Worm (Caenorhabditis elegans) whole organism, early embryonic: ENCODE data around the gene C50E3.11.

Source experiments
- aly-1 ChIP-seq: sonication (generic microtip); optimal IDR thresholded peaks from 2 replicates; lab custom pipeline; 2016; ENCODE audit warnings: missing genetic modification characterization, missing compliant biosample characterization
- ama-1 ChIP-seq: fragments of 150-350 bp; optimal IDR thresholded peaks from 2 replicates; lab custom pipeline; 2014
- ceh-36 ChIP-seq: sonication (generic microtip); optimal IDR thresholded peaks from 2 replicates; lab custom pipeline; 2016; ENCODE audit warnings: missing genetic modification characterization, inconsistent platforms, missing compliant biosample characterization
- ets-7 ChIP-seq: sonication (generic microtip); optimal IDR thresholded peaks from 2 replicates; lab custom pipeline; 2016; ENCODE audit warnings: missing genotype, missing genetic modification characterization, missing compliant biosample characterization
- flt-1 ChIP-seq: fragments of 200-800 bp; sonication (Bioruptor generic); IDR thresholded peaks from 2 replicates; pipeline ENCODE4 v1.3.6; 2022; ENCODE audit warnings: missing genetic modification characterization, missing compliant biosample characterization
- hmbx-1 ChIP-seq: sonication (generic microtip); optimal IDR thresholded peaks from 2 replicates; lab custom pipeline; 2016; ENCODE audit warnings: mild to moderate bottlenecking, missing genetic modification characterization, missing compliant biosample characterization
- hmg-4 ChIP-seq: fragments of 200-800 bp; sonication (Bioruptor generic); optimal IDR thresholded peaks from 2 replicates; lab custom pipeline; 2018; ENCODE audit warnings: mild to moderate bottlenecking, missing genetic modification characterization, missing compliant biosample characterization
- hnd-1 ChIP-seq: sonication (generic microtip); optimal IDR thresholded peaks from 2 replicates; lab custom pipeline; 2016; ENCODE audit warnings: missing genetic modification characterization, missing compliant biosample characterization
- pes-1 ChIP-seq: fragments of 200-800 bp; sonication (Bioruptor generic); IDR thresholded peaks from 2 replicates; pipeline ENCODE4 v1.3.6; 2022; ENCODE audit warnings: missing genetic modification reagents, missing genetic modification characterization, missing compliant biosample characterization
- scrt-1 ChIP-seq: fragments of 200-800 bp; sonication (Bioruptor generic); IDR thresholded peaks from 2 replicates; pipeline ENCODE4 v1.3.6; 2022; ENCODE audit warnings: missing genetic modification characterization, missing compliant biosample characterization
- sea-1 ChIP-seq: fragments of 200-800 bp; sonication (Bioruptor generic); conservative IDR thresholded peaks from 2 replicates; pipeline ENCODE4 v1.3.6; 2022; ENCODE audit warnings: missing genetic modification characterization, missing compliant biosample characterization
- tbx-11 ChIP-seq: fragments of 200-800 bp; sonication (Bioruptor generic); IDR thresholded peaks from 2 replicates; pipeline ENCODE4 v1.3.6; 2022; ENCODE audit warnings: missing genetic modification characterization, missing compliant biosample characterization
- tbx-37 ChIP-seq: fragments of 200-800 bp; sonication (Bioruptor generic); conservative IDR thresholded peaks from 2 replicates; pipeline ENCODE4 v1.3.6; 2022; ENCODE audit warnings: missing genetic modification reagents, missing genetic modification characterization, missing compliant biosample characterization
- tra-4 ChIP-seq: sonication (generic microtip); optimal IDR thresholded peaks from 2 replicates; lab custom pipeline; 2017; ENCODE audit warnings: missing genetic modification characterization, missing compliant biosample characterization

DNA sequence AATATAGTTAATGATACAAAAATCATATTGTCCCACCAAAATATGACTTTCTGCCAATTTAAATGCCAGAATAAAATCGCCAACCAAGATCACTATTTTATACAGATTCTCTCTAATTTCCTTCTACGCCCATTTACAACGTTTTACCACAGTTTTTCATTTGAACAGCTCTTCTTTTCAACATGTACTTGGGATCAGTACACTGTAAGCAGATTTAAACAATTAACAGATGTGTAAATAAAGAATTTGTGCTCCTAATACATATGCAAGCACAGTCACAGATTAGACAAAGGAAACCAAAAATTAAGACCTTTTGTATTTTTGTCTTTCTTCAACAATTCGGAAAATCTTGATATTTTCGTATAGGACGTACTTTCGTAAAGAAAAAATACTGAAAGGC lies 40.1 kb upstream of the C50E3.11 start, which contains the start of gene F07C4.11:
- TF ChIP-seq tra-4 (tag; lab: Kevin White, UChicago) (no peak), flt-1 (GFP tag; lab: Robert Waterston, UW) (no peak), tbx-37 (GFP tag; lab: Robert Waterston, UW) (no peak), ama-1 (lab: Kevin White, UChicago) (no peak), aly-1 (no peak), tbx-11 (GFP tag; lab: Robert Waterston, UW) (no peak), hmg-4 (GFP tag; lab: Kevin White, UChicago) (no peak), ets-7 (tag; lab: Kevin White, UChicago) (no peak), hmbx-1 (tag; lab: Kevin White, UChicago) (no peak), scrt-1 (GFP tag; lab: Robert Waterston, UW) (no peak), pes-1 (GFP tag; lab: Robert Waterston, UW) (no peak), ceh-36 (no peak), hnd-1 (tag; lab: Kevin White, UChicago) (no peak), sea-1 (no peak)
